Worm (Caenorhabditis elegans): Measurements from ENCODE around the gene F28C6.5.

- TF ChIP-seq fkh-10 (GFP tag; optimal IDR thresholded peaks at IDR 0.05), result no peak
- no peak for TF ChIP-seq nhr-28 (tag; optimal IDR thresholded peaks at IDR 0.05)
- TF ChIP-seq ZK546.5 (tag; optimal IDR thresholded peaks at IDR 0.05), result no peak
- TF ChIP-seq eor-1 (tag; optimal IDR thresholded peaks at IDR 0.05), result no peak
- TF ChIP-seq nhr-11 (tag; optimal IDR thresholded peaks at IDR 0.05), result no peak
Observed at ce11 chrII:8577509-8578099, 21.7 kb upstream of the F28C6.5 start, which contains the start of gene F54C9.9.

Data from whole organism, L3 larva.